Fruit fly (Drosophila melanogaster) Kc167 (cell line): ENCODE data around the gene Acp26Aa.

Experiments used
- Sin3A ChIP-seq: fragments of >200 bp; optimal IDR thresholded peaks from 2 replicates; lab custom pipeline; 2018; ENCODE audit warnings: missing external identifiers
- h ChIP-seq: fragments of >200 bp; optimal IDR thresholded peaks from 3 replicates; lab custom pipeline; 2018; ENCODE audit warnings: missing external identifiers
- psq ChIP-seq: fragments of >200 bp; optimal IDR thresholded peaks from 2 replicates; lab custom pipeline; 2017; ENCODE audit warnings: missing external identifiers

- TF ChIP-seq psq (lab: Kevin White, UChicago) (no peak), h (no peak), Sin3A (no peak)
Observed at dm6 chr2L:5904585-5904984, 10.9 kb upstream of the Acp26Aa start, which contains the start of gene CG9021.
